Worm (Caenorhabditis elegans) whole organism, L4/young adult: ENCODE results near the gene pak-2.

Experiments used
- W03F9.2 ChIP-seq: fragments of 150-350 bp; optimal IDR thresholded peaks from 2 replicates; lab custom pipeline; 2014; ENCODE audit warnings: missing biosample characterization, missing genetic modification characterization
- dao-5 ChIP-seq: sonication (generic microtip); optimal IDR thresholded peaks from 2 replicates; lab custom pipeline; 2016; ENCODE audit warnings: missing genotype, missing genetic modification characterization, moderate library complexity, missing compliant biosample characterization

- TF ChIP-seq W03F9.2 (tag; lab: Kevin White, UChicago) = no peak
- no peak for TF ChIP-seq dao-5
Observed at ce11 chrV:11051921-11052320, 12.7 kb upstream of the pak-2 start, which contains the start of gene T04C12.33.
